Worm (Caenorhabditis elegans): ENCODE data around the gene F53F1.2.

Gene F53F1.2

DNA sequence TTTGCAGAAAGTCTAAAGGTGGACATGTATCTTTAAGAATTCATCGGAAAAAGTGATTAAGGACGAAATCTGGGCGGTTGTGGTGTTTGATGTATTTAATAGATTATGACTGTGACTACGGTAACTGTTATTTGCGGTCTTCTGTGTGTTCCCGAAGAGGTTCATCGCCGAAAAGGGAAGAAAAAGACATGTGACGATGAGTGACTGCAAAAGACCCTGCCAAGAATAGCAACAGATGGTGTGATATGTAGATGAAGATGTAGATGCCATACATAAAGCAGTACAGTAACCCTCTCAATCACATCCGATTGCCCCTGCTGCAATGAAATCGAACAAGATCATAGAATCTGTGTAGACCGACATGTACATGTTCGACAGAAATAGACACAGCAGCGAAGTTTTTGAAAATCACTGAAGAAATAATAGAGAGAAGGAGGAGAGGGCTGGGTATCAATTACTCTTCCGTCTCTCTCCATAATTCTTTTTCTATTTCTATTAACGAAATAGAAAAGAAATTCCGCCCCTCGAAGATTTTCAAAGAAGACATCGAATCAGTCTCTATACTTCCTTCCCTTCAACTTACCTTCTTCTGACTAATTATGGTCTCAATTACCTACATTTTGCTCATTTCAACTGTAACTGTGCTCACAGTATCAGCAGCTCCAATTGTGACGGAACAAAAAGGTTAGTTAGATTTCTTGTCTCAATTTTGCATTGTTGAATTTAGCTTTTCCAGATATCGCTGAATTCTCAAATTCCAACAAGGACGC lies 47.6 kb upstream of the F53F1.2 start, which contains the start of gene F32H5.3 (continued):
- TF ChIP-seq C34B4.2 (tag; optimal IDR thresholded peaks at IDR 0.05) (no peak), lin-15B (tag; optimal IDR thresholded peaks at IDR 0.05) (no peak)

DNA sequence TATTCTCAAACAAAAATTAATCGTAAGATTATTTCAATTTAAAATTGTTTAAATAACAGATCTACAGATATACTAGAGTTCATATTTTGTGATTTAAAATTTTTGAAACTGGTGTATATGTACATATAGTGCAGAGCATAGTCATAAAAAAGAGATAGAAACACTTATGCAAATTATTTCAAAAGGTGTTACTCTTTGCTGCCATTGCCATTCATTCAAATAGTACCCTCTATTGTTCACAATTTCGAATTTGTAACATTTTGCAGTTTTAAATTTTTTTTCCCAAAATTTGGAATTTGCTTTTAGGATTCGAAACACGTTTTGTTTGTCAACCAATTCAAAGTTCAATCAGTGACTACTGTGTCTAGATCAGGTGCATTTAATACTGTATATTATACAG lies 46.4 kb upstream of the F53F1.2 start, which contains the start of gene F32H5.4:
Gene F32H5.4, plus strand, starts transcription at position 301 of the 400 bp plus-strand sequence.
- TF ChIP-seq efl-1 (optimal IDR thresholded peaks at IDR 0.05) = no peak
- peak in 1 of 2 experiments; percentile 90 for TF ChIP-seq efl-1 (GFP tag; optimal IDR thresholded peaks at IDR 0.05 in 1 of 2)
- TF ChIP-seq jun-1 (tag; optimal IDR thresholded peaks at IDR 0.05) = no peak

DNA sequence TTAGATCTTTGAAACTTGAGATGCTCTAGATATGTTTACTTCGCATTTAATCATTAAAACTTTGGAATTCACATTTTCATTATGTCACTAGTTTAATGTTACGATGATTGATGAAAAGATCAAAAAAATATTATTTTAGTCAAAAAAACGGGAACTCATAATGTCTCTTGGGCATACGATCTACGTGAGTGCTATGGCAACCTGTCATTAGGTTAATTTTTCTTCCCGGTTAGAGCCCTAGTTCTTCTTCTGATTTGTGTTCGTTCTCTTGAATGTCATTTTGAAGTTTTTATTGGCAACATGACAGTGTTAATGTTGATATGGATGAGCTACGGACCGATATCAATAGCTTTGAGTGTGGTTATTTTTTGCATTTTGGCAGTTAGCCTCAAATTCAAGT lies 43.2 kb upstream of the F53F1.2 start, which contains the start of gene srg-46:
Gene srg-46, plus strand, starts transcription at position 301 of the 400 bp plus-strand sequence.
- TF ChIP-seq ceh-8 (GFP tag; optimal IDR thresholded peaks at IDR 0.05) = peak; percentile 21
- no peak for TF ChIP-seq lir-3 (tag; optimal IDR thresholded peaks at IDR 0.05; ENCODE audit: poor library complexity)
- no peak for TF ChIP-seq ztf-11 (tag; optimal IDR thresholded peaks at IDR 0.05)

DNA sequence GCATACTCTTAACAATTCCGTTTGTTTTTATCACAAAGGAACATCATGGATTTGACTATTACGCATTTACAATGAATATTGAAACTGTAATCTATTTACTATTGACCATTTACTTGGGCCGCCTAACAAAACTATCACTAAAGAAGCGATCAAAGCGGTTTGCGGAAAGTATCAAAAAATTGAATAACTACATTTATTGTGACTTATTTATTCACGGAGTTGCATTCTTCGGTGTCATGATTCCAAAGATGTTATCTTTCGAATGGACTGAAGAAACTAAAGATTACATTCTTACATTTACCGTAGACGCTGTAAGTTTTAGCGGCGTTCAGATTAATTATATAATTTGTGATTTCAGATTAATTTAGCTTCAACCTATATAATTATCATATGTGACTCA lies 42.4 kb upstream of the F53F1.2 start:
- no peak for TF ChIP-seq lin-35 (GFP tag; optimal IDR thresholded peaks at IDR 0.05)

DNA sequence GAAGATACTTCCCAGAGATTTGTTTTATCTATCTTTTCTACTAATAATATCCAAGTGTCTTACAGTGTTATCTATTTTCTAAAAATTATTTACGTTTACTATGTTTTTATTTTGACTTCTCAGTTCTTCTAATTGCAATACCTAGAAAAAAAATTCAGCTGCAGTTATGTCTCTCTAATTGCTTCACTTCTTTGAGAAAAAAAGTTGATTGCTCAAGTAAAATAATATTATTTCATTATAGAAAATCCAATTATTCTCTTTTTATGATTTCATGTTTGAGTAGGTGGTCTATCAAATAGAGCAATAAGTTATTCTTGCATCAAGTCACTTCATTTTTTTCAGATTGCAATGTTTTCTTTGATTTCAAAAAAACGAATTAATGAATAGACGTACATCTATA lies 40.1 kb upstream of the F53F1.2 start:
- TF ChIP-seq lin-14 (GFP tag; optimal IDR thresholded peaks at IDR 0.05) (no peak), fkh-8 (tag; optimal IDR thresholded peaks at IDR 0.05) (peak; percentile 46), hlh-4 (tag; optimal IDR thresholded peaks at IDR 0.05) (peak; percentile 65), nhr-90 (tag; optimal IDR thresholded peaks at IDR 0.05; ENCODE audit: poor library complexity) (no peak), lin-13 (GFP tag; optimal IDR thresholded peaks at IDR 0.05) (no peak), pag-3 (tag; optimal IDR thresholded peaks at IDR 0.05; ENCODE audit: borderline replicate concordance, insufficient read depth) (no peak), elt-2 (tag; optimal IDR thresholded peaks at IDR 0.05) (no peak), nhr-237 (tag; optimal IDR thresholded peaks at IDR 0.05) (peak; percentile 13), lir-3 (tag; optimal IDR thresholded peaks at IDR 0.05; ENCODE audit: poor library complexity) (no peak), sptf-1 (tag; optimal IDR thresholded peaks at IDR 0.05) (no peak), F16B12.6 (tag; optimal IDR thresholded peaks at IDR 0.05) (no peak), ztf-4 (tag; optimal IDR thresholded peaks at IDR 0.05) (no peak), C16A3.4 (tag; optimal IDR thresholded peaks at IDR 0.05) (no peak), lin-39 (tag; optimal IDR thresholded peaks at IDR 0.05) (peak; percentile 2), zag-1 (tag; optimal IDR thresholded peaks at IDR 0.05) (no peak), Y116A8C.19 (tag; optimal IDR thresholded peaks at IDR 0.05; ENCODE audit: borderline replicate concordance) (no peak), xbp-1 (tag; optimal IDR thresholded peaks at IDR 0.05) (no peak), efl-1 (optimal IDR thresholded peaks at IDR 0.05) (no peak), efl-1 (GFP tag; optimal IDR thresholded peaks at IDR 0.05 in 1 of 2) (no peak), irx-1 (tag; optimal IDR thresholded peaks at IDR 0.05) (no peak), nhr-77 (tag; optimal IDR thresholded peaks at IDR 0.05) (no peak), lsy-2 (tag; optimal IDR thresholded peaks at IDR 0.05) (peak; percentile 1 to 9), nhr-47 (tag; optimal IDR thresholded peaks at IDR 0.05) (peak; percentile 58), nhr-71 (tag; optimal IDR thresholded peaks at IDR 0.05) (peak; percentile 40), sox-4 (tag; optimal IDR thresholded peaks at IDR 0.05) (no peak), ets-5 (GFP tag; IDR thresholded peaks at IDR 0.05) (no peak)

DNA sequence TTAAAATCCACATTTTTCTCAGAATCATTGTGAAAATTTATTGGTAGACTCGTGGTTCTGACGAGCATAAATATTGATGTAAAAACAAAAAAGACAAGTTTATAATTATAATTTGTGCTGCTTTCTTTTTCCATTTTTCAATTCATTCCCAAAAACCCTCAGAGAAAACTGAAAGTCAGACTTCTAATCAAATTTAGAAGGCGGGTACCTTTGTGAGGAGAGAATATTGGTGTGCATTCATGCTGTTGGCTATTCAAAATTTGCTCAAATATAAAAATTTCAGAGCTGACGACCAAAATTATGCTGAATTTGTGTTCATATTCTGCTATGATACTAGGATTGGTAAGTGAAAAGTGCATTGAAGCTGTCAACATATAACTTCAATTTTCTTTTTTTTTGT lies 39.6 kb upstream of the F53F1.2 start, which contains the start of gene srx-125:
Gene srx-125, plus strand, starts transcription at position 301 of the 400 bp plus-strand sequence.
- TF ChIP-seq hpl-2 (GFP tag; optimal IDR thresholded peaks at IDR 0.05) = no peak
- no peak for TF ChIP-seq snpc-4 (tag; optimal IDR thresholded peaks at IDR 0.05)
- no peak for TF ChIP-seq nhr-237 (tag; optimal IDR thresholded peaks at IDR 0.05)
- TF ChIP-seq blmp-1 (tag; optimal IDR thresholded peaks at IDR 0.05) = no peak
- no peak for TF ChIP-seq unc-98 (GFP tag; IDR thresholded peaks at IDR 0.05)
- no peak for TF ChIP-seq elt-3 (tag; optimal IDR thresholded peaks at IDR 0.05)
- TF ChIP-seq rnt-1 (tag; optimal IDR thresholded peaks at IDR 0.05) = no peak
- TF ChIP-seq unc-130 (tag; optimal IDR thresholded peaks at IDR 0.05) = no peak
- TF ChIP-seq pax-3 (tag; optimal IDR thresholded peaks at IDR 0.05) = no peak
- no peak for TF ChIP-seq nhr-84 (tag; optimal IDR thresholded peaks at IDR 0.05)
- no peak for TF ChIP-seq mdl-1 (tag; optimal IDR thresholded peaks at IDR 0.05)
- TF ChIP-seq ztf-4 (tag; optimal IDR thresholded peaks at IDR 0.05) = no peak
- no peak for TF ChIP-seq aha-1 (tag; optimal IDR thresholded peaks at IDR 0.05)

Data from whole organism, L1 larva.